Worm (Caenorhabditis elegans): Measurements from ENCODE around the gene K09F6.3.
"Not testable (repeated sequence)": the region's sequence is repeated elsewhere in the genome, so short reads cannot be mapped to it uniquely, and the experiment has no call there.

The K09F6.3 gene

DNA sequence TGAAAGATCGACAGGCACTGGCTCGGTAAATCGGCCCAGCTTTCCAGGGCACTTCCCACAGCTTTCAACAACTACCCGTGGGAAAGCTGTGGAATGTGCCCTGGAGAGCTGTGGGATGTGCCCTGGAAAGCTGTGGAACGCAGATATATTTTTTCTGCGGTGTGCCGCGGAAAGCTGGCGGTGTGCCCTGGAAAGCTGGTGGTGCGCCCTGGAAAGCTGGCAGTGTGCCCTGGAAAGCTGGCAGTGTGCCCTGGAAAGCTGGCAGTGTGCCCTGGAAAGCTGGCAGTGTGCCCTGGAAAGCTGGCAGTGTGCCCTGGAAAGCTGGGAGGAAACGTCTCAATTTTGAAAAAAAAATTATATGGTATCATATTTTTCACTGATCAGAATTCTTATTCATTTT, 18.8 kb downstream of the K09F6.3 start:
- TF ChIP-seq egl-43 (GFP tag; IDR thresholded peaks at IDR 0.05) (0 out of 2 replicates have a peak, but pooled peaks have one; percentile 50), ZK337.2 (GFP tag; IDR thresholded peaks at IDR 0.05) (0 out of 2 replicates have a peak, but pooled peaks have one; percentile 35), mes-2 (tag; optimal IDR thresholded peaks at IDR 0.05; ENCODE audit: poor library complexity, severe bottlenecking) (no peak), nhr-102 (tag; optimal IDR thresholded peaks at IDR 0.05) (no peak), zfp-3 (GFP tag; conservative IDR thresholded peaks at IDR 0.05) (no peak), set-16 (GFP tag; IDR thresholded peaks at IDR 0.05) (peak; percentile 86), daf-19 (GFP tag; conservative IDR thresholded peaks at IDR 0.05) (no peak), aha-1 (tag) (peak; percentile 28), ztf-11 (tag; optimal IDR thresholded peaks at IDR 0.05) (no peak), ceh-28 (tag; optimal IDR thresholded peaks at IDR 0.05) (no peak), ceh-44 (GFP tag; IDR thresholded peaks at IDR 0.05) (no peak)

ce11 chrII:2277418-2277817, 22.5 kb downstream of the K09F6.3 start, which contains the start of gene K09F6.15:
K09F6.15 (minus strand) TSS chrII:2277518.
- TF ChIP-seq nhr-6 (tag; optimal IDR thresholded peaks at IDR 0.05) (no peak), ces-1 (GFP tag; optimal IDR thresholded peaks at IDR 0.05) (no peak), F49E8.2 (tag; optimal IDR thresholded peaks at IDR 0.05; ENCODE audit: borderline replicate concordance) (no peak), hmg-1.1 (GFP tag; IDR thresholded peaks at IDR 0.05) (no peak), ztf-11 (tag; optimal IDR thresholded peaks at IDR 0.05) (no peak)

DNA sequence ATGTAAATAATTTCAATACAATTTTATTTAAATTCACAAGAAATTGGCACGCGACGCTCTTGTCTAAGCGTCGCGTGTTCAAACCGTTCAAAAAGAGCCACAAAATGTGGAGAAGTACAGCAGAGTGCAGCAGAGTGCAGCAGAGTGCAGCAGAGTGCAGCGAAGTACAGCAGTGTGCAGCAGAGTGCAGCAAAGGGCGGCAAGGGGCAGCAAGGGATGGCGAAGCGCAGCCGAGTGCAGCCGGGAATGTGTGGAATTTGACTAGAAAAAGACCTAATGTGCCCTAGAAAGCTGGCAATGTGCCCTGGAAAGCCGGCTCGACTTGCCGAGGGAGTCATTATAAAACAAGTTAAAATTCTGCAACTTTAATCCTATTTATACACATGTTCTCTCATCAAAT, 24.3 kb downstream of the K09F6.3 start, which contains the start of gene K09F6.6:
K09F6.6 (minus strand) TSS at position 43 of the 400 bp plus-strand sequence.
- TF ChIP-seq nhr-25 (tag; optimal IDR thresholded peaks at IDR 0.05; ENCODE audit: borderline replicate concordance, insufficient read depth) = no peak
- no peak for TF ChIP-seq mdl-1 (tag; optimal IDR thresholded peaks at IDR 0.05)
- TF ChIP-seq F26F4.8 (GFP tag; conservative IDR thresholded peaks at IDR 0.05) = 0 out of 2 replicates have a peak, but pooled peaks have one; percentile 47
- TF ChIP-seq ZK337.2 (GFP tag; IDR thresholded peaks at IDR 0.05) = peak; percentile 27; the same call in 1 of the 2 replicates
- TF ChIP-seq set-16 (GFP tag; IDR thresholded peaks at IDR 0.05) = peak; percentile 70
- TF ChIP-seq D1046.2 (GFP tag; IDR thresholded peaks at IDR 0.05) = 0 out of 2 replicates have a peak, but pooled peaks have one; percentile 11

DNA sequence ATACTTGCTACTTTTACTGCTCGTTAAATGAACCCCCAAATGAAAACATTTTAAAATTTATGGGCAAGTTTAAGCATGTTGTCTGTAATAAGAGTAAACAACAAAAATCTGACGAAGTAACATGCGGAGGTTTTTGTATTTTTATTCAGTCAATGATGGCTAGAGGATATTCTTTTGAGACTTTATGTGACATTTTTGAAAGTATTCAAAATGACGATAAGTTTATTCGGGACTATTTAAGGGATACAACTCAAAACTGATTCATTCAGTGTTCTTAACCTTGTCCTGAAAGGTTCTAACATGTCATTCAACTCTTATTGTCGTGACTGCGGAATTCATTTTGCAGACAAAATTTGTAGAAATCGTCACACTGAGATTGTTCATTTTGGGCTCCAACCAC, 24.9 kb downstream of the K09F6.3 start, which contains the start of gene K09F6.11:
K09F6.11 (plus strand) TSS at position 301 of the 400 bp plus-strand sequence.
- TF ChIP-seq F10B5.3 (tag; optimal IDR thresholded peaks at IDR 0.05) (no peak), hlh-30 (tag; optimal IDR thresholded peaks at IDR 0.05; ENCODE audit: insufficient read depth) (no peak), unc-62 (GFP tag; optimal IDR thresholded peaks at IDR 0.05 in 1 of 2) (peak in 1 of 2 experiments; percentile 48), unc-62 (tag; optimal IDR thresholded peaks at IDR 0.05) (no peak)

ce11 chrII:2282599-2282998, 27.6 kb downstream of the K09F6.3 start, which contains the start of gene K09F6.9:
K09F6.9 (minus strand) TSS chrII:2282699.
- not testable (repeated sequence) for TF ChIP-seq aha-1 (tag); ceh-32 (tag; optimal IDR thresholded peaks at IDR 0.05; ENCODE audit: poor library complexity); F49E8.2 (tag; optimal IDR thresholded peaks at IDR 0.05; ENCODE audit: borderline replicate concordance)

DNA sequence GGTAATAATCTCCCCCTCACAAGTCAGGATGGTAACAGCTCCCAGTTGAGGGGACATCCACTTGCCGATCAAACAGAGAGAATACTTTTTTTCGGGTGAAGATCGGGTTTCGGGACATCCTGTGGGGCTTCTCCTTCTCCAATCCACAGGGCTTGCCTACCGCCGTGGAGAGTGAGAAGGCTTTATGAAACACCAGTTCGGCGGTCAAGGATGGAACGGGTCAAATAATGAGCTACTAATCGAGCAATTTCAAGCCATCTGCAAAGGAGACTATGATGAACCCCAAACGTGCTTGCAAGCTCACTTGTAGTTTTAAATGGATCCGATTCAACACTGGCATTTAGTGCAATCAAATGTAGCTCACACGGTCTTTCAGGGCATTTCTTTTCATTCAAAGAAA, 29.7 kb downstream of the K09F6.3 start:
- TF ChIP-seq ztf-7 (tag; optimal IDR thresholded peaks at IDR 0.05) (no peak), F49E8.2 (tag; optimal IDR thresholded peaks at IDR 0.05; ENCODE audit: borderline replicate concordance) (no peak), gei-8 (GFP tag; optimal IDR thresholded peaks at IDR 0.05) (no peak), ceh-62 (tag; optimal IDR thresholded peaks at IDR 0.05) (no peak), lim-7 (GFP tag; IDR thresholded peaks at IDR 0.05) (no peak), unc-62 (GFP tag; optimal IDR thresholded peaks at IDR 0.05 in 1 of 2) (peak in 1 of 2 experiments; percentile 92), unc-62 (tag; optimal IDR thresholded peaks at IDR 0.05) (no peak), saeg-2 (GFP tag; IDR thresholded peaks at IDR 0.05) (no peak)
